Fruit fly (Drosophila melanogaster) whole organism, embryonic: ENCODE data around the gene Kyat.
A peak's percentile ranks its signal among the peaks of the same experiment; 100 is the strongest.

Source experiments
- Aef1 ChIP-seq: fragments of 200-800 bp; sonication (Bioruptor generic); IDR thresholded peaks from 3 replicates; pipeline ENCODE4 v1.3.6; 2022; ENCODE audit warnings: missing biosample characterization, missing genetic modification characterization
- BEAF-32 ChIP-seq: fragments of 200-800 bp; sonication (Bioruptor generic); optimal IDR thresholded peaks from 3 replicates; lab custom pipeline; 2017; ENCODE audit warnings: missing biosample characterization, missing genetic modification characterization, mild to moderate bottlenecking, moderate library complexity, missing genetic modification reagents
- CG10366 ChIP-seq: fragments of 200-800 bp; sonication (Bioruptor generic); IDR thresholded peaks from 2 replicates; pipeline ENCODE4 v1.3.6; 2022; ENCODE audit warnings: missing biosample characterization, missing genetic modification characterization
- CG12155 ChIP-seq: fragments of 200-800 bp; sonication (Bioruptor generic); optimal IDR thresholded peaks from 3 replicates; lab custom pipeline; 2016; ENCODE audit warnings: missing biosample characterization, missing genetic modification characterization
- CG13287 ChIP-seq: fragments of 200-800 bp; sonication (Bioruptor generic); IDR thresholded peaks from 2 replicates; pipeline ENCODE4 v1.3.6; 2022; ENCODE audit warnings: missing biosample characterization, missing genetic modification characterization; ENCODE audit not compliant: partially characterized antibody
- CG14014 ChIP-seq: fragments of 200-800 bp; sonication (Bioruptor generic); IDR thresholded peaks from 2 replicates; pipeline ENCODE4 v1.3.6; 2022; ENCODE audit warnings: missing biosample characterization, missing genetic modification characterization
- CG14050 ChIP-seq: fragments of 200-800 bp; sonication (Bioruptor generic); IDR thresholded peaks from 3 replicates; pipeline ENCODE4 v1.3.6; 2022; ENCODE audit warnings: missing biosample characterization, missing genetic modification characterization
- CG15269 ChIP-seq: fragments of 200-800 bp; sonication (Bioruptor generic); optimal IDR thresholded peaks from 2 replicates; lab custom pipeline; 2018; ENCODE audit warnings: missing biosample characterization, mild to moderate bottlenecking, missing genetic modification characterization, moderate library complexity
- CG1647 ChIP-seq: fragments of 200-800 bp; sonication (Bioruptor generic); optimal IDR thresholded peaks from 3 replicates; lab custom pipeline; 2016; ENCODE audit warnings: missing biosample characterization, missing genetic modification characterization
- CG16815 ChIP-seq: fragments of 200-800 bp; sonication (Bioruptor generic); optimal IDR thresholded peaks from 3 replicates; lab custom pipeline; 2017; ENCODE audit warnings: missing biosample characterization, mild to moderate bottlenecking, missing genetic modification characterization
- CG17186 ChIP-seq: fragments of 200-800 bp; sonication (Bioruptor generic); optimal IDR thresholded peaks from 3 replicates; lab custom pipeline; 2017; ENCODE audit warnings: missing biosample characterization, missing genetic modification reagents, missing genetic modification characterization
- CG17328 ChIP-seq: fragments of 200-800 bp; sonication (Bioruptor generic); IDR thresholded peaks from 2 replicates; pipeline ENCODE4 v1.3.6; 2022; ENCODE audit warnings: missing biosample characterization, missing genetic modification characterization
- CG17385 ChIP-seq: fragments of 200-800 bp; sonication (Bioruptor generic); optimal IDR thresholded peaks from 3 replicates; lab custom pipeline; 2018; ENCODE audit warnings: missing biosample characterization, mild to moderate bottlenecking, missing genetic modification characterization
- CG18476 ChIP-seq: fragments of 200-800 bp; sonication (Bioruptor generic); optimal IDR thresholded peaks from 2 replicates; lab custom pipeline; 2016; ENCODE audit warnings: missing biosample characterization, mild to moderate bottlenecking, missing genetic modification characterization
- CG32532 ChIP-seq: fragments of 200-800 bp; sonication (Bioruptor generic); IDR thresholded peaks from 2 replicates; pipeline ENCODE4 v1.3.6; 2022; ENCODE audit warnings: missing biosample characterization, missing genetic modification characterization
- CG33213 ChIP-seq: fragments of 200-800 bp; sonication (Bioruptor generic); optimal IDR thresholded peaks from 3 replicates; lab custom pipeline; 2016; ENCODE audit warnings: missing biosample characterization, missing genetic modification characterization
- CG33557 ChIP-seq: fragments of 200-800 bp; sonication (Bioruptor generic); optimal IDR thresholded peaks from 2 replicates; lab custom pipeline; 2019; ENCODE audit warnings: missing biosample characterization, mild to moderate bottlenecking, missing genetic modification characterization, moderate library complexity
- CG34224 ChIP-seq: fragments of 200-800 bp; sonication (Bioruptor generic); IDR thresholded peaks from 3 replicates; pipeline ENCODE4 v1.3.6; 2022; ENCODE audit warnings: missing biosample characterization, missing genetic modification characterization; ENCODE audit not compliant: partially characterized antibody
- CG3995 ChIP-seq: fragments of 200-800 bp; sonication (Bioruptor generic); optimal IDR thresholded peaks from 3 replicates; lab custom pipeline; 2016; ENCODE audit warnings: missing biosample characterization, missing genetic modification characterization
- CG4360 ChIP-seq: fragments of 200-800 bp; sonication (Bioruptor generic); IDR thresholded peaks from 2 replicates; pipeline ENCODE4 v1.3.6; 2022; ENCODE audit warnings: missing biosample characterization, missing genetic modification characterization
- CG6791 ChIP-seq: fragments of 200-800 bp; sonication (Bioruptor generic); IDR thresholded peaks from 3 replicates; pipeline ENCODE4 v1.3.6; 2022; ENCODE audit warnings: missing biosample characterization, missing genetic modification characterization; ENCODE audit not compliant: partially characterized antibody
- CG7357 ChIP-seq: fragments of 200-800 bp; sonication (Bioruptor generic); IDR thresholded peaks from 3 replicates; pipeline ENCODE4 v1.3.6; 2022; ENCODE audit warnings: missing biosample characterization, missing genetic modification characterization
- CkIIα-i1 ChIP-seq: fragments of 200-800 bp; sonication (Bioruptor generic); IDR thresholded peaks from 2 replicates; pipeline ENCODE4 v1.3.6; 2022; ENCODE audit warnings: missing biosample characterization, missing genetic modification characterization
- CoRest ChIP-seq: fragments of 200-800 bp; sonication (Bioruptor generic); optimal IDR thresholded peaks from 3 replicates; lab custom pipeline; 2018; ENCODE audit warnings: missing biosample characterization, mild to moderate bottlenecking, missing genetic modification characterization, moderate library complexity
- Dfd ChIP-seq, 2 experiments: fragments of >200 bp; optimal IDR thresholded peaks; 2 replicates each; lab custom pipeline; 2017; ENCODE audit warnings: missing biosample characterization in 2 of 2, missing genetic modification characterization in 2 of 2
- HmgZ ChIP-seq: fragments of 200-800 bp; sonication (Bioruptor generic); optimal IDR thresholded peaks from 2 replicates; lab custom pipeline; 2018; ENCODE audit warnings: missing biosample characterization, mild to moderate bottlenecking, missing genetic modification characterization
- Hsf ChIP-seq: fragments of 200-800 bp; sonication (Bioruptor generic); optimal IDR thresholded peaks from 3 replicates; lab custom pipeline; 2016; ENCODE audit warnings: missing biosample characterization, missing genetic modification characterization
- Lpt ChIP-seq: fragments of >200 bp; optimal IDR thresholded peaks from 2 replicates; lab custom pipeline; 2018; ENCODE audit warnings: missing biosample characterization, missing genetic modification characterization
- Mes4 ChIP-seq: fragments of 200-800 bp; sonication (Bioruptor generic); optimal IDR thresholded peaks from 2 replicates; lab custom pipeline; 2016; ENCODE audit warnings: missing biosample characterization, missing genetic modification characterization
- Six4 ChIP-seq: fragments of 200-800 bp; sonication (Bioruptor generic); optimal IDR thresholded peaks from 2 replicates; lab custom pipeline; 2016; ENCODE audit warnings: missing biosample characterization, missing genetic modification characterization
- Trl ChIP-seq, 3 experiments: fragments of >200 bp in 2 of 3; fragments of 200-800 bp in 1 of 3; sonication (Bioruptor generic) in 1 of 3; optimal IDR thresholded peaks; 2 replicates in 1 of 3; 3 replicates in 2 of 3; lab custom pipeline; 2016 to 2017; ENCODE audit warnings: missing biosample characterization in 1 of 3, missing genetic modification characterization in 1 of 3
- Vsx1 ChIP-seq: fragments of 200-800 bp; sonication (Bioruptor generic); optimal IDR thresholded peaks from 2 replicates; lab custom pipeline; 2017; ENCODE audit warnings: missing biosample characterization, mild to moderate bottlenecking, missing genetic modification characterization, missing genetic modification reagents
- aop ChIP-seq: fragments of 200-800 bp; sonication (Bioruptor generic); IDR thresholded peaks from 2 replicates; pipeline ENCODE4 v1.3.6; 2022; ENCODE audit warnings: missing biosample characterization, missing genetic modification characterization
- ap ChIP-seq: fragments of 200-800 bp; sonication (Bioruptor generic); IDR thresholded peaks from 2 replicates; pipeline ENCODE4 v1.3.6; 2022; ENCODE audit warnings: missing biosample characterization, missing genetic modification characterization
- ara ChIP-seq: fragments of 200-800 bp; sonication (Bioruptor generic); IDR thresholded peaks from 2 replicates; pipeline ENCODE4 v1.3.6; 2022; ENCODE audit warnings: missing biosample characterization, missing genetic modification characterization
- bigmax ChIP-seq: fragments of 200-800 bp; sonication (Bioruptor generic); optimal IDR thresholded peaks from 2 replicates; lab custom pipeline; 2018; ENCODE audit warnings: missing biosample characterization, mild to moderate bottlenecking, missing genetic modification characterization
- bowl ChIP-seq: fragments of 200-800 bp; sonication (Bioruptor generic); IDR thresholded peaks from 2 replicates; pipeline ENCODE4 v1.3.6; 2022; ENCODE audit warnings: missing biosample characterization, missing genetic modification characterization
- caup ChIP-seq: fragments of 200-800 bp; sonication (Bioruptor generic); optimal IDR thresholded peaks from 3 replicates; lab custom pipeline; 2017; ENCODE audit warnings: missing biosample characterization, mild to moderate bottlenecking, missing genetic modification characterization, moderate library complexity; ENCODE audit not compliant: severe bottlenecking
- dmrt99B ChIP-seq: fragments of 200-800 bp; sonication (Bioruptor generic); optimal IDR thresholded peaks from 2 replicates; lab custom pipeline; 2018; ENCODE audit warnings: missing biosample characterization, mild to moderate bottlenecking, missing genetic modification characterization, moderate library complexity
- eve ChIP-seq, 2 experiments: fragments of >200 bp; optimal IDR thresholded peaks; 2 replicates each; lab custom pipeline; 2017; ENCODE audit warnings: missing biosample characterization in 2 of 2, missing genetic modification characterization in 2 of 2
- eyg ChIP-seq: fragments of 200-800 bp; sonication (Bioruptor generic); optimal IDR thresholded peaks from 3 replicates; lab custom pipeline; 2016; ENCODE audit warnings: missing biosample characterization, missing genetic modification characterization
- insv ChIP-seq, 2 experiments: fragments of 200-800 bp; sonication (Bioruptor generic); optimal IDR thresholded peaks; 3 replicates each; lab custom pipeline; 2016 to 2018; ENCODE audit warnings: missing biosample characterization in 2 of 2, missing genetic modification characterization in 2 of 2
- jigr1 ChIP-seq: fragments of 200-800 bp; sonication (Bioruptor generic); IDR thresholded peaks from 3 replicates; pipeline ENCODE4 v1.3.6; 2022; ENCODE audit warnings: missing biosample characterization, missing genetic modification characterization
- jumu ChIP-seq: fragments of 200-800 bp; sonication (Bioruptor generic); optimal IDR thresholded peaks from 3 replicates; lab custom pipeline; 2016; ENCODE audit warnings: missing biosample characterization, missing genetic modification characterization
- klu ChIP-seq: fragments of 200-800 bp; sonication (Bioruptor generic); IDR thresholded peaks from 2 replicates; pipeline ENCODE4 v1.3.6; 2022; ENCODE audit warnings: missing biosample characterization, missing genetic modification characterization
- phol ChIP-seq: fragments of 200-800 bp; sonication (Bioruptor generic); optimal IDR thresholded peaks from 3 replicates; lab custom pipeline; 2018; ENCODE audit warnings: missing biosample characterization, mild to moderate bottlenecking, missing genetic modification characterization, moderate library complexity
- row ChIP-seq: fragments of 200-800 bp; sonication (Bioruptor generic); IDR thresholded peaks from 3 replicates; pipeline ENCODE4 v1.3.6; 2022; ENCODE audit warnings: missing biosample characterization, missing genetic modification characterization
- tup ChIP-seq: fragments of 200-800 bp; sonication (Bioruptor generic); optimal IDR thresholded peaks from 2 replicates; lab custom pipeline; 2016; ENCODE audit warnings: missing biosample characterization, mild to moderate bottlenecking, missing genetic modification characterization, moderate library complexity
- vfl ChIP-seq: fragments of 200-800 bp; sonication (Bioruptor generic); optimal IDR thresholded peaks from 2 replicates; lab custom pipeline; 2016; ENCODE audit warnings: missing biosample characterization, missing genetic modification characterization
- vnd ChIP-seq: fragments of 200-800 bp; sonication (Bioruptor generic); IDR thresholded peaks from 3 replicates; pipeline ENCODE4 v1.3.6; 2022; ENCODE audit warnings: missing biosample characterization, missing genetic modification characterization; ENCODE audit not compliant: partially characterized antibody
- wek ChIP-seq: fragments of 200-800 bp; sonication (Bioruptor generic); optimal IDR thresholded peaks from 3 replicates; lab custom pipeline; 2018; ENCODE audit warnings: missing biosample characterization, mild to moderate bottlenecking, missing genetic modification characterization, moderate library complexity

Gene Kyat

DNA sequence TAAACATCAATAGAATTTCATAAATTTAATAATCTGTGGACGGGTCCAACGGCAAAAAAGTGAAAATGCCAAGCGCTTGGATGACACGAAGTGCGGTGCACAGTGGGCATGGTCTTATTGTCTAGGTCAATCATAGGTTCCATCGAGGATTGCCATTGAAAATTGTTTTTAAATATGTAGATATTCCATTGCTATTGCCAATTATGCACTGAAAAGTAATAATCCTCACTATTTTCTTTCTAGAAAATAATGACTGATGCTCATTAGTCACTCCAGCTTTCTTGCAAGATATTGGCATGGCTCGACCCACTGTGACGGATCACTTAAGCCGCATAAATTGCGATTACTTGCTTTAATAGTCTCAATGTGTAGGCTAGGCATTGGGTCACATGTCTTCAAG lies 15.5 kb downstream of the Kyat start (continued):
- no peak for TF ChIP-seq Dfd (GFP tag; optimal IDR thresholded peaks at IDR 0.05; lab: Kevin White, UChicago)
- TF ChIP-seq vnd (GFP tag; lab: Robert Waterston, UW) = 0 out of 3 replicates have a peak, but pooled peaks have one; percentile 37
- peak; percentile 35; the same call in 1 of the 2 replicates for TF ChIP-seq CG14014
- TF ChIP-seq CG3995 (GFP tag; lab: Kevin White, UChicago) = no peak
- TF ChIP-seq wek = no peak
- TF ChIP-seq caup (GFP tag; lab: Kevin White, UChicago) = no peak
- TF ChIP-seq Trl (optimal IDR thresholded peaks at IDR 0.05; lab: Kevin White, UChicago) = no peak
- peak; percentile 35 for TF ChIP-seq Trl (GFP tag; optimal IDR thresholded peaks at IDR 0.05; lab: Kevin White, UChicago)
- TF ChIP-seq CG4360 (GFP tag; lab: Robert Waterston, UW) = no peak
- TF ChIP-seq CG17186 (GFP tag; lab: Kevin White, UChicago) = no peak
- TF ChIP-seq bigmax (GFP tag; lab: Kevin White, UChicago) = no peak
- no peak for TF ChIP-seq CG33557 (GFP tag; lab: Kevin White, UChicago)
- no peak for TF ChIP-seq CG7357
- no peak for TF ChIP-seq bowl
- TF ChIP-seq Six4 (GFP tag; lab: Kevin White, UChicago) = no peak
- no peak for TF ChIP-seq BEAF-32 (GFP tag; lab: Kevin White, UChicago)
- TF ChIP-seq CG32532 = peak; percentile 35; the same call in 1 of the 2 replicates
- peak; percentile 44 for TF ChIP-seq phol (tag; lab: Kevin White, UChicago)
- TF ChIP-seq tup (GFP tag; lab: Kevin White, UChicago) = no peak
- TF ChIP-seq CG33213 (GFP tag; lab: Kevin White, UChicago) = peak; percentile 34
- TF ChIP-seq HmgZ (tag; lab: Kevin White, UChicago) = no peak
- TF ChIP-seq ap = no peak
- TF ChIP-seq Vsx1 (GFP tag; lab: Kevin White, UChicago) = no peak
- TF ChIP-seq CG14050 = no peak
- TF ChIP-seq CG6791 (GFP tag; lab: Robert Waterston, UW) = no peak
- peak; percentile 54 for TF ChIP-seq dmrt99B (tag; lab: Kevin White, UChicago)
- no peak for TF ChIP-seq Aef1
- TF ChIP-seq insv (GFP tag; optimal IDR thresholded peaks at IDR 0.05; lab: Kevin White, UChicago) = no peak
- TF ChIP-seq CG17385 (GFP tag; lab: Kevin White, UChicago) = peak; percentile 17
- TF ChIP-seq CG13287 (GFP tag; lab: Robert Waterston, UW) = no peak
- peak; percentile 45 for TF ChIP-seq CG15269 (tag; lab: Kevin White, UChicago)
- peak; percentile 0 for TF ChIP-seq CG16815
- TF ChIP-seq vfl (GFP tag; lab: Kevin White, UChicago) = no peak
- TF ChIP-seq Lpt (GFP tag; lab: Kevin White, UChicago) = no peak
- no peak for TF ChIP-seq CG12155 (GFP tag; lab: Kevin White, UChicago)
- TF ChIP-seq eyg = no peak
- no peak for TF ChIP-seq Mes4 (GFP tag; lab: Kevin White, UChicago)
- no peak for TF ChIP-seq CG1647 (GFP tag; lab: Kevin White, UChicago)
- no peak for TF ChIP-seq CG34224 (GFP tag; lab: Robert Waterston, UW)
- peak; percentile 11; the same call in 1 of the 3 replicates for TF ChIP-seq jigr1
- TF ChIP-seq row = peak; percentile 76
- TF ChIP-seq jumu (GFP tag; lab: Kevin White, UChicago) = peak; percentile 15
- TF ChIP-seq CG18476 = peak; percentile 13
- TF ChIP-seq CG10366 (GFP tag; lab: Robert Waterston, UW) = no peak; the same call in 1 of the 2 replicates
- TF ChIP-seq aop = no peak
- no peak for TF ChIP-seq CoRest (tag; lab: Kevin White, UChicago)
- no peak for TF ChIP-seq CG17328 (GFP tag; lab: Robert Waterston, UW)
- TF ChIP-seq CkIIα-i1 = no peak
- 0 out of 2 replicates have a peak, but pooled peaks have one; percentile 22 for TF ChIP-seq ara (GFP tag; lab: Robert Waterston, UW)
- peak; percentile 20 for TF ChIP-seq Hsf
- TF ChIP-seq klu (GFP tag; lab: Robert Waterston, UW) = no peak
- TF ChIP-seq eve (GFP tag; optimal IDR thresholded peaks at IDR 0.05; lab: Kevin White, UChicago) = peak in 1 of 2 experiments; percentile 8
